Fruit fly (Drosophila melanogaster): Measurements from ENCODE around the gene dysf.

dysf gene

DNA sequence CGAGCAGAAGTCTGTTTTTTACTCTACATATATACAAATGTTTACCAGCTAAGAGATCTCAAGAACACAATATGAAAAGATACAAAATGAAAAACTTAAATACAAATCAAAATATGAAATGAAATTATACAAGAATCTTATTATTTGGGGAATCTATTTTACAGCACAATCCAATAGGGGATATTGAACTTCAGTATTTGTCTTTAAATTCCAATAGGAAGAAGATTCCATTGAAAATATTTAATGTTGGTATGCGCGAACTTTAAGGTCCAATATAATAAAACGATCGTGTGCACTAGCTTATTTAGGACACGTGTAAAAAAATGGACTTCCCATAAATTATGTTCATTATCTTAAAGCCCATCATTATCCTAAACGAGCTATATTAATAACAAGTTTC lies 60.6 kb downstream of the dysf start:
- no peak for TF ChIP-seq Dfd (GFP tag; optimal IDR thresholded peaks at IDR 0.05)
- no peak for TF ChIP-seq CrebA (GFP tag; optimal IDR thresholded peaks at IDR 0.05; ENCODE audit: borderline replicate concordance)
- TF ChIP-seq Dif (GFP tag; optimal IDR thresholded peaks at IDR 0.05; ENCODE audit: partially characterized antibody) = no peak
- TF ChIP-seq br (GFP tag; optimal IDR thresholded peaks at IDR 0.05) = no peak
- no peak for TF ChIP-seq usp (GFP tag; optimal IDR thresholded peaks at IDR 0.05)
- TF ChIP-seq sv (GFP tag; optimal IDR thresholded peaks at IDR 0.05) = no peak
- no peak for TF ChIP-seq CG32264 (GFP tag; optimal IDR thresholded peaks at IDR 0.05)
- TF ChIP-seq Myc (optimal IDR thresholded peaks at IDR 0.05) = no peak
- no peak for TF ChIP-seq lola (GFP tag; optimal IDR thresholded peaks at IDR 0.05)

DNA sequence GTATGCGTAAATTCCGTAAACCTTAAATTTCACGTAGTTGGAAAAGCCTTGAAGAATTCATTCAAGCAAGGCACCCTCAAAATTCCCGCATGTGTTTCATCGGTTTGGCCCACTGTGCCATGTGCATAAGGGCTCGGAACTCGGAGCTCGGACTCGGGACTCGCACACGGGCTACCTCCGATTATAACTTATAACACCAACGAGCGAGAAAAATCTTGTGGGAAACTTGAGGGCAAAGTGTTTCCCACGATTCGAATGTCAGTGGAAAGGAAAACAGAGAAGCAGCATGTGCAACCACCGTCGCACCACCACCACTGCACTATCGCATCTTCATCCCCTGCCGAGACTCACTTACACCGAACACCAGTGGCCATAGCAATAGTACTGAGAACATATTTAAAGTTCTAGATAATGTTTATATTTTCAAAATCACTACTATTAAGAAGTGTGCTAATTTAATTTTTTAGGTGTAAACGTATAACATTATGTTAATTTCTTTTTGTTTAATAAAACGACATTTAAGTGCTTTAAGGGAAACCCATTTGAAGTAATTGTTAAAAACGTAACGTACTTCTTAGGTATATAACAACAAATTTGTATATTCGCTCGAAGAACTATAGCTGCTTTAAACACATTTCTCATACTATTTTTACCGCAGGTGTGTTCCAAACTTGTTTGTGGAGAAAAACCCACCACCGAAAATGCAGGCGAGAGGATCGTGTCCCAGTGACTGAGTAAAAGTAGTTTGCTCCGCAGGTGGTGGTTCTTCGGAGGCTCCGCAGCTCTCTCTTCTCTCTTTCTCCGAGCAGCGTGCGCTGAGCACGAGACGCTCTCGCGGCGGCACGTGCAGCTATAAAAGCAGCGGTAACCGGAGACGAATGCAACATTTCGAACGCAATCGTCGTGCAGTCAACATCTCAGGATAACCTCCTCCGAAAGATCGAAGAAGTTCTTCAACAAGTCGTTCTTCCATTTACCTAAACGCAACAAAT lies 62.1 kb downstream of the dysf start:
- no peak for TF ChIP-seq lola (GFP tag; optimal IDR thresholded peaks at IDR 0.05)
- TF ChIP-seq GATAd (GFP tag; optimal IDR thresholded peaks at IDR 0.05) = no peak
- no peak for TF ChIP-seq Abd-B (GFP tag; optimal IDR thresholded peaks at IDR 0.05)
- TF ChIP-seq Hr78 (GFP tag; optimal IDR thresholded peaks at IDR 0.05) = no peak
- TF ChIP-seq fru (GFP tag; optimal IDR thresholded peaks at IDR 0.05) = peak; percentile 96
- peak; percentile 80 for TF ChIP-seq Jra (GFP tag; optimal IDR thresholded peaks at IDR 0.05)
- peak; percentile 85 for TF ChIP-seq brk (GFP tag; optimal IDR thresholded peaks at IDR 0.05)
- peak; percentile 76 for TF ChIP-seq tai (GFP tag; optimal IDR thresholded peaks at IDR 0.05)
- no peak for TF ChIP-seq pan (optimal IDR thresholded peaks at IDR 0.05)
- no peak for TF ChIP-seq CrebA (GFP tag; optimal IDR thresholded peaks at IDR 0.05; ENCODE audit: borderline replicate concordance)
- no peak for TF ChIP-seq jim (GFP tag; optimal IDR thresholded peaks at IDR 0.05)
- peak; percentile 75 for TF ChIP-seq CG32264 (GFP tag; optimal IDR thresholded peaks at IDR 0.05)
- TF ChIP-seq Myc (optimal IDR thresholded peaks at IDR 0.05) = no peak
- peak; percentile 72 for TF ChIP-seq sv (GFP tag; optimal IDR thresholded peaks at IDR 0.05)
- TF ChIP-seq N (GFP tag; optimal IDR thresholded peaks at IDR 0.05) = no peak
- peak; percentile 73 for TF ChIP-seq Dfd (GFP tag; optimal IDR thresholded peaks at IDR 0.05)
- TF ChIP-seq Mio (GFP tag; optimal IDR thresholded peaks at IDR 0.05) = no peak
- TF ChIP-seq ey (GFP tag; optimal IDR thresholded peaks at IDR 0.05) = peak; percentile 88
- peak; percentile 93 for TF ChIP-seq woc (GFP tag; optimal IDR thresholded peaks at IDR 0.05)
- peak; percentile 71 for TF ChIP-seq Dif (GFP tag; optimal IDR thresholded peaks at IDR 0.05; ENCODE audit: partially characterized antibody)
- peak; percentile 61 for TF ChIP-seq sage (GFP tag; optimal IDR thresholded peaks at IDR 0.05)
- peak; percentile 18 for TF ChIP-seq Vsx2 (GFP tag; optimal IDR thresholded peaks at IDR 0.05; ENCODE audit: partially characterized antibody)
- peak; percentile 55 for TF ChIP-seq dsf (GFP tag; optimal IDR thresholded peaks at IDR 0.05; ENCODE audit: borderline replicate concordance)
- peak; percentile 86 for TF ChIP-seq rgr (GFP tag; optimal IDR thresholded peaks at IDR 0.05)
- no peak for TF ChIP-seq Hr83 (GFP tag; optimal IDR thresholded peaks at IDR 0.05; ENCODE audit: poor library complexity, severe bottlenecking)
- peak; percentile 97 for TF ChIP-seq Sp1 (GFP tag; optimal IDR thresholded peaks at IDR 0.05)
- peak; percentile 71 for TF ChIP-seq Hnf4 (GFP tag; optimal IDR thresholded peaks at IDR 0.05)
- TF ChIP-seq HLH106 (tag; optimal IDR thresholded peaks at IDR 0.05) = peak; percentile 94
- TF ChIP-seq usp (GFP tag; optimal IDR thresholded peaks at IDR 0.05) = no peak
- TF ChIP-seq CG9705 (GFP tag; optimal IDR thresholded peaks at IDR 0.05) = peak; percentile 84
- peak; percentile 88 for TF ChIP-seq psq (GFP tag; optimal IDR thresholded peaks at IDR 0.05)
- no peak for TF ChIP-seq Rel (GFP tag; optimal IDR thresholded peaks at IDR 0.05)
- TF ChIP-seq Rel (tag; optimal IDR thresholded peaks at IDR 0.05) = peak; percentile 54
- peak; percentile 31 to 48 for TF ChIP-seq dl (GFP tag; optimal IDR thresholded peaks at IDR 0.05; ENCODE audit: insufficient read depth in 1 of 2, partially characterized antibody in 2 of 2)
- peak; percentile 93 for TF ChIP-seq h (GFP tag; optimal IDR thresholded peaks at IDR 0.05)
- TF ChIP-seq dmrt93B (GFP tag; optimal IDR thresholded peaks at IDR 0.05) = peak; percentile 87
- TF ChIP-seq OdsH (GFP tag; optimal IDR thresholded peaks at IDR 0.05) = peak; percentile 91
- peak; percentile 90 for TF ChIP-seq br (GFP tag; optimal IDR thresholded peaks at IDR 0.05)
- peak in 1 of 2 experiments; percentile 91 for TF ChIP-seq foxo (GFP tag; optimal IDR thresholded peaks at IDR 0.05)
